Fruit fly (Drosophila melanogaster): Measurements from ENCODE around the gene Ccp84Ab.
A peak's percentile ranks its signal among the peaks of the same experiment; 100 is the strongest.

Gene Ccp84Ab

dm6 chr3R:6691658-6692057, 11.0 kb downstream of the Ccp84Ab start, which contains the start of gene Ccp84Ae (continued):
- TF ChIP-seq Atf-2 (GFP tag; optimal IDR thresholded peaks at IDR 0.05) (no peak), ems (GFP tag; optimal IDR thresholded peaks at IDR 0.05) (no peak), Gug (GFP tag; IDR thresholded peaks at IDR 0.05) (no peak), Dad (GFP tag; optimal IDR thresholded peaks at IDR 0.05) (no peak), CG12104 (GFP tag; optimal IDR thresholded peaks at IDR 0.05) (no peak)

dm6 chr3R:6690139-6690538, 12.5 kb downstream of the Ccp84Ab start, which contains the start of gene Ccp84Af:
Gene Ccp84Af, minus strand, starts transcription at chr3R:6690239.
- TF ChIP-seq CG17328 (GFP tag; IDR thresholded peaks at IDR 0.05) (no peak), Ravus (GFP tag; IDR thresholded peaks at IDR 0.05) (no peak), Ets65A (GFP tag) (peak; percentile 64), Taf1 (GFP tag; IDR thresholded peaks at IDR 0.05) (no peak), CG17612 (GFP tag; IDR thresholded peaks at IDR 0.05) (no peak), vnd (GFP tag; IDR thresholded peaks at IDR 0.05; ENCODE audit: partially characterized antibody) (no peak), ewg (GFP tag; optimal IDR thresholded peaks at IDR 0.05) (no peak), Hr39 (optimal IDR thresholded peaks at IDR 0.05) (no peak), shn (GFP tag; optimal IDR thresholded peaks at IDR 0.05) (no peak)

dm6 chr3R:6688160-6688559, 14.5 kb downstream of the Ccp84Ab start:
- TF ChIP-seq Blimp-1 (GFP tag; optimal IDR thresholded peaks at IDR 0.05), result peak; percentile 78
- no peak for TF ChIP-seq mirr (GFP tag; optimal IDR thresholded peaks at IDR 0.05)

dm6 chr3R:6687219-6687618, 15.5 kb downstream of the Ccp84Ab start:
- 0 out of 3 replicates have a peak, but pooled peaks have one; percentile 14 for TF ChIP-seq CG14860 (GFP tag; IDR thresholded peaks at IDR 0.05; ENCODE audit: partially characterized antibody)
- 0 out of 3 replicates have a peak, but pooled peaks have one; percentile 8 for TF ChIP-seq CG34422 (GFP tag; IDR thresholded peaks at IDR 0.05)
- 0 out of 2 replicates have a peak, but pooled peaks have one; percentile 27 for TF ChIP-seq CG32772 (GFP tag; IDR thresholded peaks at IDR 0.05)
- no peak for TF ChIP-seq otp (GFP tag; IDR thresholded peaks at IDR 0.05)
- no peak for TF ChIP-seq YL-1 (GFP tag; optimal IDR thresholded peaks at IDR 0.05)
- no peak for TF ChIP-seq Sox102F (GFP tag; optimal IDR thresholded peaks at IDR 0.05)
- 0 out of 2 replicates have a peak, but pooled peaks have one; percentile 33 for TF ChIP-seq slbo (GFP tag; IDR thresholded peaks at IDR 0.05)
- TF ChIP-seq Ptx1 (GFP tag; IDR thresholded peaks at IDR 0.05), result 0 out of 2 replicates have a peak, but pooled peaks have one; percentile 17
- TF ChIP-seq crol (GFP tag; IDR thresholded peaks at IDR 0.05), result 0 out of 2 replicates have a peak, but pooled peaks have one; percentile 48
- no peak for TF ChIP-seq CG9817 (tag; optimal IDR thresholded peaks at IDR 0.05)
- TF ChIP-seq az2 (GFP tag; optimal IDR thresholded peaks at IDR 0.05), result no peak
- 0 out of 3 replicates have a peak, but pooled peaks have one; percentile 17 for TF ChIP-seq Optix (GFP tag; IDR thresholded peaks at IDR 0.05)
- peak; percentile 69 for TF ChIP-seq Hr39 (optimal IDR thresholded peaks at IDR 0.05)
- no peak for TF ChIP-seq CG3065 (GFP tag; optimal IDR thresholded peaks at IDR 0.05)
- no peak for TF ChIP-seq chn (GFP tag; optimal IDR thresholded peaks at IDR 0.05)

dm6 chr3R:6686428-6686827, 16.2 kb downstream of the Ccp84Ab start, which contains the start of gene Ccp84Ag:
Gene Ccp84Ag, plus strand, starts transcription at chr3R:6686728.
- TF ChIP-seq CG10274 (GFP tag; optimal IDR thresholded peaks at IDR 0.05), result no peak
- peak; percentile 52 for TF ChIP-seq Ets65A (GFP tag)
- no peak for TF ChIP-seq Stat92E (GFP tag; optimal IDR thresholded peaks at IDR 0.05)
- TF ChIP-seq run (tag; optimal IDR thresholded peaks at IDR 0.05), result no peak
- TF ChIP-seq vvl (GFP tag; IDR thresholded peaks at IDR 0.05), result peak; percentile 40; the same call in 1 of the 2 replicates
- peak; percentile 21; the same call in 1 of the 2 replicates for TF ChIP-seq crol (GFP tag; IDR thresholded peaks at IDR 0.05)
- no peak for TF ChIP-seq nmo (GFP tag; optimal IDR thresholded peaks at IDR 0.05)
- peak; percentile 13 for TF ChIP-seq kni (GFP tag; optimal IDR thresholded peaks at IDR 0.05)
- TF ChIP-seq twi (tag; optimal IDR thresholded peaks at IDR 0.05), result no peak
- no peak for TF ChIP-seq Opbp (GFP tag; IDR thresholded peaks at IDR 0.05; ENCODE audit: partially characterized antibody)
- no peak for TF ChIP-seq Hr51 (GFP tag; optimal IDR thresholded peaks at IDR 0.05)
- TF ChIP-seq CG9215 (GFP tag; IDR thresholded peaks at IDR 0.05), result 0 out of 2 replicates have a peak, but pooled peaks have one; percentile 12
- TF ChIP-seq CG13624 (GFP tag; optimal IDR thresholded peaks at IDR 0.05), result no peak
- no peak for TF ChIP-seq pan (optimal IDR thresholded peaks at IDR 0.05)
- no peak for TF ChIP-seq pan (GFP tag; optimal IDR thresholded peaks at IDR 0.05 in 1 of 2, IDR thresholded peaks at IDR 0.05 in 1 of 2)

Measured in whole organism, embryonic.